Worm (Caenorhabditis elegans): ENCODE results near the gene hex-1.
A peak's percentile ranks its signal among the peaks of the same experiment; 100 is the strongest.

ce11 chrX:2258404-2258803 lies 37.5 kb downstream of the hex-1 start:
- TF ChIP-seq nhr-76 (tag; optimal IDR thresholded peaks at IDR 0.05) (no peak), lsy-2 (tag; optimal IDR thresholded peaks at IDR 0.05) (no peak), hlh-1 (tag; optimal IDR thresholded peaks at IDR 0.05) (no peak), lin-13 (tag; optimal IDR thresholded peaks at IDR 0.05) (no peak), nhr-237 (tag; optimal IDR thresholded peaks at IDR 0.05) (no peak), zip-8 (tag; optimal IDR thresholded peaks at IDR 0.05) (peak; percentile 44), elt-3 (tag; optimal IDR thresholded peaks at IDR 0.05) (no peak)
